Comparison of ENCODE assay signal across 4 fruit fly cellular contexts in the genomic region with DNA sequence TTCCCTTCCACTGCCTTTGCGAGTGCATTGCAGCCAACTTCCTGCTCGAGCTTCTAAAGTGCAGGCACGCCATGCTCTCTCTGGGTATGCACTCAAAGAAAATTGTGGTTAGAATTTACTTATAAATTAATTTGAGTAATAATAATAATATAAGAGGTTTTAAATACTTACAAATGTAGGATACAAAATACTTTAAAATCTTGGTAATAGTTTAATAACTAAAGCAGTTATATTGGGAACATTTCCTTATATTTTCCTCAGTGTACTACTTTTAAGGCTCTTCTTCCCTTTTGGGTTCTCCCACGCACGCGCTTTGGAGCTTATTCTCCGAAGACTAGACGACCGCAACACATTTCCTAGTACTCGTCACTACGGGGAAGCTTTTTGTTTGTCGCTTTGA.
TF ChIP-seq lines count a peak whose summit lies in the region.

No protein-coding gene starts in this region.

TF ChIP-seq in whole organism, adult, 20 proteins besides CTCF, POLR2A, EP300 and RAD21 (continued from another document):
- no peak for TF ChIP-seq ovo (GFP tag; optimal IDR thresholded peaks at IDR 0.05; lab: Kevin White, UChicago)
- peak; percentile 95 for TF ChIP-seq CG33017 (tag; optimal IDR thresholded peaks at IDR 0.05; lab: Kevin White, UChicago)
- no peak for TF ChIP-seq cnc (optimal IDR thresholded peaks at IDR 0.05; lab: Kevin White, UChicago)

TF ChIP-seq in whole organism, embryonic, 481 proteins besides CTCF, POLR2A, EP300 and RAD21 (continued from another document and continues in another):
- no peak for TF ChIP-seq Doc3 (GFP tag; IDR thresholded peaks at IDR 0.05; lab: Robert Waterston, UW; ENCODE audit: partially characterized antibody)
- TF ChIP-seq BtbVII (GFP tag; optimal IDR thresholded peaks at IDR 0.05; lab: Kevin White, UChicago): peak; percentile 76
- TF ChIP-seq CG11398 (GFP tag; optimal IDR thresholded peaks at IDR 0.05; lab: Kevin White, UChicago): no peak
- no peak for TF ChIP-seq zen2 (GFP tag; IDR thresholded peaks at IDR 0.05; lab: Robert Waterston, UW; ENCODE audit: partially characterized antibody)
- TF ChIP-seq CG4404 (GFP tag; IDR thresholded peaks at IDR 0.05; lab: Robert Waterston, UW): peak; percentile 50
- peak; percentile 75 for TF ChIP-seq tin (GFP tag; optimal IDR thresholded peaks at IDR 0.05; lab: Kevin White, UChicago)
- peak; percentile 94 for TF ChIP-seq Fer1 (GFP tag; optimal IDR thresholded peaks at IDR 0.05; lab: Kevin White, UChicago)
- peak; percentile 36 for TF ChIP-seq CG5245 (GFP tag; optimal IDR thresholded peaks at IDR 0.05; lab: Kevin White, UChicago)
- peak; percentile 69 for TF ChIP-seq CG1529 (GFP tag; optimal IDR thresholded peaks at IDR 0.05; lab: Kevin White, UChicago)
- TF ChIP-seq CG2199 (GFP tag; IDR thresholded peaks at IDR 0.05; lab: Robert Waterston, UW): 0 out of 3 replicates have a peak, but pooled peaks have one; percentile 32
- TF ChIP-seq CG15479 (GFP tag; optimal IDR thresholded peaks at IDR 0.05; lab: Kevin White, UChicago): no peak
- TF ChIP-seq D (optimal IDR thresholded peaks at IDR 0.05; lab: Kevin White, UChicago): no peak
- TF ChIP-seq D (GFP tag; optimal IDR thresholded peaks at IDR 0.05; lab: Kevin White, UChicago): peak; percentile 76
- TF ChIP-seq CG2202 (tag; optimal IDR thresholded peaks at IDR 0.05; lab: Kevin White, UChicago): peak; percentile 53
- peak; percentile 72 for TF ChIP-seq tio (GFP tag; optimal IDR thresholded peaks at IDR 0.05; lab: Kevin White, UChicago)
- peak; percentile 91 for TF ChIP-seq Atf6 (GFP tag; IDR thresholded peaks at IDR 0.05; lab: Robert Waterston, UW)
- peak; percentile 82 for TF ChIP-seq Ada2b (GFP tag; IDR thresholded peaks at IDR 0.05; lab: Robert Waterston, UW)
- TF ChIP-seq CG31224 (GFP tag; IDR thresholded peaks at IDR 0.05; lab: Robert Waterston, UW): peak; percentile 49; the same call in 1 of the 2 replicates
- no peak for TF ChIP-seq ac (GFP tag; optimal IDR thresholded peaks at IDR 0.05; lab: Kevin White, UChicago)
- no peak for TF ChIP-seq nerfin-2 (GFP tag; IDR thresholded peaks at IDR 0.05; lab: Robert Waterston, UW; ENCODE audit: partially characterized antibody)
- TF ChIP-seq insv (GFP tag; optimal IDR thresholded peaks at IDR 0.05; lab: Kevin White, UChicago): peak in 1 of 2 experiments; percentile 37
- peak; percentile 72 for TF ChIP-seq Nf-YA (GFP tag; IDR thresholded peaks at IDR 0.05; lab: Robert Waterston, UW)
- TF ChIP-seq sc (optimal IDR thresholded peaks at IDR 0.05; lab: Kevin White, UChicago): no peak
- peak; percentile 58 for TF ChIP-seq sc (GFP tag; optimal IDR thresholded peaks at IDR 0.05; lab: Kevin White, UChicago)
- TF ChIP-seq so (GFP tag; IDR thresholded peaks at IDR 0.05; lab: Robert Waterston, UW): peak; percentile 85
- no peak for TF ChIP-seq CG33557 (GFP tag; optimal IDR thresholded peaks at IDR 0.05; lab: Kevin White, UChicago)
- no peak for TF ChIP-seq CG3163 (GFP tag; optimal IDR thresholded peaks at IDR 0.05; lab: Kevin White, UChicago)
- TF ChIP-seq bbx (GFP tag; IDR thresholded peaks at IDR 0.05; lab: Robert Waterston, UW; ENCODE audit: partially characterized antibody): no peak
- peak; percentile 88 for TF ChIP-seq CG11695 (GFP tag; IDR thresholded peaks at IDR 0.05; lab: Robert Waterston, UW)
- TF ChIP-seq Tbp (GFP tag; optimal IDR thresholded peaks at IDR 0.05; lab: Kevin White, UChicago): no peak
- peak; percentile 87 for TF ChIP-seq dysf (GFP tag; IDR thresholded peaks at IDR 0.05; lab: Robert Waterston, UW)
- no peak for TF ChIP-seq CkIIα-i1 (GFP tag; IDR thresholded peaks at IDR 0.05; lab: Robert Waterston, UW)
- no peak for TF ChIP-seq CG9609 (GFP tag; optimal IDR thresholded peaks at IDR 0.05; lab: Kevin White, UChicago)
- TF ChIP-seq pan (optimal IDR thresholded peaks at IDR 0.05; lab: Kevin White, UChicago): no peak
- TF ChIP-seq pan (GFP tag; optimal IDR thresholded peaks at IDR 0.05 in 1 of 2, IDR thresholded peaks at IDR 0.05 in 1 of 2): peak in 1 of 2 experiments; percentile 90
- no peak for TF ChIP-seq ems (GFP tag; optimal IDR thresholded peaks at IDR 0.05; lab: Kevin White, UChicago)
- peak; percentile 70; the same call in 2 of the 3 replicates for TF ChIP-seq CG11456 (GFP tag; IDR thresholded peaks at IDR 0.05; lab: Robert Waterston, UW)
- peak; percentile 52 for TF ChIP-seq dmrt11E (tag; optimal IDR thresholded peaks at IDR 0.05; lab: Kevin White, UChicago)
- TF ChIP-seq CG4424 (GFP tag; optimal IDR thresholded peaks at IDR 0.05; lab: Kevin White, UChicago): peak; percentile 75
- TF ChIP-seq caup (GFP tag; optimal IDR thresholded peaks at IDR 0.05; lab: Kevin White, UChicago; ENCODE audit: severe bottlenecking): peak; percentile 84

TF ChIP-seq in whole organism, prepupa, 60 proteins besides CTCF, POLR2A, EP300 and RAD21 (continued from another document):
- peak; percentile 58 for TF ChIP-seq CG6276 (GFP tag; optimal IDR thresholded peaks at IDR 0.05; lab: Kevin White, UChicago)
- TF ChIP-seq CG6792 (GFP tag; optimal IDR thresholded peaks at IDR 0.05; lab: Kevin White, UChicago): peak; percentile 54
- TF ChIP-seq Ets21C (GFP tag; optimal IDR thresholded peaks at IDR 0.05; lab: Kevin White, UChicago): no peak
- TF ChIP-seq CG3032 (tag; optimal IDR thresholded peaks at IDR 0.05; lab: Kevin White, UChicago): peak; percentile 72
- TF ChIP-seq CG11762 (GFP tag; optimal IDR thresholded peaks at IDR 0.05; lab: Kevin White, UChicago; ENCODE audit: insufficient read depth): peak; percentile 26
- TF ChIP-seq Sox15 (GFP tag; optimal IDR thresholded peaks at IDR 0.05; lab: Kevin White, UChicago): peak; percentile 14
- TF ChIP-seq CG34406 (GFP tag; optimal IDR thresholded peaks at IDR 0.05; lab: Kevin White, UChicago): no peak
- TF ChIP-seq acj6 (GFP tag; optimal IDR thresholded peaks at IDR 0.05; lab: Kevin White, UChicago): peak; percentile 66
- no peak for TF ChIP-seq CG11902 (GFP tag; optimal IDR thresholded peaks at IDR 0.05; lab: Kevin White, UChicago)

TF ChIP-seq in whole organism, pupa, 21 proteins besides CTCF, POLR2A, EP300 and RAD21 (continued from another document):
- peak; percentile 60 for TF ChIP-seq CG10348 (GFP tag; IDR thresholded peaks at IDR 0.05; lab: Robert Waterston, UW)
- no peak for TF ChIP-seq CG13204 (GFP tag; optimal IDR thresholded peaks at IDR 0.05; lab: Kevin White, UChicago)
TF ChIP-seq in whole organism, pupa: peak in this region for 10.
